Worm (Caenorhabditis elegans): ENCODE results near the gene M163.7.

DNA sequence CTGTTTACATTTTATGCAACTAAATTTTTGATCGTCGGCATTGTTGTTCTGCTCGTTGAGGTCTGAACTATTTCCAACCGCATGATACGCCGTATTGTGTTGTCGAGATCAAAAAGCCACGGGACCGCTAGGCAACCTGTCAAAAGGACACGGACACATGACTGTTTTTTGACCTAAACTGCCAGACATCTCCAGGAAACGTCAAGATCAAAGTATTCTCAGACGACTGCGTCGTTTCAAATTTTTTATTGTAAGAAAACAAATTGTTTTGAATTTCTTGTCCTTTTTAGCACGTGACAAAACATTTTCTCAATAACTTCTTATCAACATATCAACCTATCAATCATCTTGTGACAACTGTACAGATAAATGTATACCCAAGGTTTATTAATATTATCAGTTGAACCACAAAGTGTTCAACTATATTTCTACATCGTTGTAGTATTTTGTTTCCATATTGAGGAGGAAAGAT is 37.5 kb downstream of the M163.7 start:
- TF ChIP-seq nhr-12 (tag; optimal IDR thresholded peaks at IDR 0.05) (no peak), lin-39 (tag; optimal IDR thresholded peaks at IDR 0.05) (no peak), alr-1 (tag; optimal IDR thresholded peaks at IDR 0.05) (no peak)

Measured in whole organism, L2 larva.